Fruit fly (Drosophila melanogaster) whole organism, embryonic: Measurements from ENCODE around the gene Tep4.

Experiments
- Antp ChIP-seq: fragments of 200-800 bp; sonication (Bioruptor generic); optimal IDR thresholded peaks from 3 replicates; lab custom pipeline; 2016; ENCODE audit warnings: missing biosample characterization, missing genetic modification characterization
- Bteb2 ChIP-seq: fragments of 200-800 bp; sonication (Bioruptor generic); optimal IDR thresholded peaks from 2 replicates; lab custom pipeline; 2016; ENCODE audit warnings: missing biosample characterization, missing genetic modification characterization
- CG11560 ChIP-seq: fragments of 200-800 bp; sonication (Bioruptor generic); IDR thresholded peaks from 3 replicates; pipeline ENCODE4 v1.3.6; 2022; ENCODE audit warnings: missing biosample characterization, missing genetic modification characterization
- CG11696 ChIP-seq: fragments of 200-800 bp; sonication (Bioruptor generic); IDR thresholded peaks from 2 replicates; pipeline ENCODE4 v1.3.6; 2022; ENCODE audit warnings: missing biosample characterization, missing genetic modification characterization
- CG11723 ChIP-seq: fragments of 200-800 bp; sonication (Bioruptor generic); optimal IDR thresholded peaks from 2 replicates; lab custom pipeline; 2017; ENCODE audit warnings: missing biosample characterization, mild to moderate bottlenecking, missing genetic modification characterization
- CG12219 ChIP-seq: fragments of 200-800 bp; sonication (Bioruptor generic); optimal IDR thresholded peaks from 3 replicates; lab custom pipeline; 2018; ENCODE audit warnings: missing biosample characterization, mild to moderate bottlenecking, missing genetic modification characterization
- CG14050 ChIP-seq: fragments of 200-800 bp; sonication (Bioruptor generic); IDR thresholded peaks from 3 replicates; pipeline ENCODE4 v1.3.6; 2022; ENCODE audit warnings: missing biosample characterization, missing genetic modification characterization
- CG17328 ChIP-seq: fragments of 200-800 bp; sonication (Bioruptor generic); IDR thresholded peaks from 2 replicates; pipeline ENCODE4 v1.3.6; 2022; ENCODE audit warnings: missing biosample characterization, missing genetic modification characterization
- CG18599 ChIP-seq: fragments of 200-800 bp; sonication (Bioruptor generic); optimal IDR thresholded peaks from 3 replicates; lab custom pipeline; 2017; ENCODE audit warnings: missing biosample characterization, missing genetic modification characterization, mild to moderate bottlenecking, moderate library complexity, missing genetic modification reagents
- CG30431 ChIP-seq: fragments of 200-800 bp; sonication (Bioruptor generic); optimal IDR thresholded peaks from 2 replicates; lab custom pipeline; 2017; ENCODE audit warnings: missing biosample characterization, missing genetic modification characterization
- CG33557 ChIP-seq: fragments of 200-800 bp; sonication (Bioruptor generic); optimal IDR thresholded peaks from 2 replicates; lab custom pipeline; 2019; ENCODE audit warnings: missing biosample characterization, mild to moderate bottlenecking, missing genetic modification characterization, moderate library complexity
- CG4328 ChIP-seq: fragments of 200-800 bp; sonication (Bioruptor generic); optimal IDR thresholded peaks from 3 replicates; lab custom pipeline; 2017; ENCODE audit warnings: missing biosample characterization, missing genetic modification reagents, missing genetic modification characterization
- CG7372 ChIP-seq: fragments of 200-800 bp; sonication (Bioruptor generic); IDR thresholded peaks from 2 replicates; pipeline ENCODE4 v1.3.6; 2022; ENCODE audit warnings: missing biosample characterization, missing genetic modification characterization
- CG8478 ChIP-seq: fragments of >200 bp; optimal IDR thresholded peaks from 2 replicates; lab custom pipeline; 2018
- CG8924 ChIP-seq: fragments of 200-800 bp; optimal IDR thresholded peaks from 3 replicates; lab custom pipeline; 2019; ENCODE audit warnings: missing biosample characterization, mild to moderate bottlenecking, missing genetic modification characterization, moderate library complexity
- CG9215 ChIP-seq: fragments of 200-800 bp; sonication (Bioruptor generic); IDR thresholded peaks from 2 replicates; pipeline ENCODE4 v1.3.6; 2022; ENCODE audit warnings: missing biosample characterization, missing genetic modification characterization
- Dip3 ChIP-seq: fragments of 200-800 bp; sonication (Bioruptor generic); optimal IDR thresholded peaks from 3 replicates; lab custom pipeline; 2016; ENCODE audit warnings: missing biosample characterization, missing genetic modification characterization
- Doc3 ChIP-seq: fragments of 200-800 bp; sonication (Bioruptor generic); IDR thresholded peaks from 3 replicates; pipeline ENCODE4 v1.3.6; 2022; ENCODE audit warnings: missing biosample characterization, missing genetic modification characterization; ENCODE audit not compliant: partially characterized antibody
- E2f2 ChIP-seq: fragments of 200-800 bp; sonication (Bioruptor generic); IDR thresholded peaks from 2 replicates; pipeline ENCODE4 v1.3.6; 2022; ENCODE audit warnings: missing biosample characterization, missing genetic modification characterization
- Fer1 ChIP-seq: fragments of 200-800 bp; sonication (Bioruptor generic); optimal IDR thresholded peaks from 2 replicates; lab custom pipeline; 2017; ENCODE audit warnings: missing biosample characterization, mild to moderate bottlenecking, missing genetic modification characterization
- Meics ChIP-seq: fragments of 200-800 bp; sonication (Bioruptor generic); optimal IDR thresholded peaks from 2 replicates; lab custom pipeline; 2017; ENCODE audit warnings: missing biosample characterization, mild to moderate bottlenecking, missing genetic modification characterization
- Nf-YC ChIP-seq: fragments of 200-800 bp; optimal IDR thresholded peaks from 3 replicates; lab custom pipeline; 2019; ENCODE audit warnings: missing biosample characterization, mild to moderate bottlenecking, missing genetic modification characterization, moderate library complexity
- Oli ChIP-seq: fragments of 200-800 bp; sonication (Bioruptor generic); optimal IDR thresholded peaks from 2 replicates; lab custom pipeline; 2018; ENCODE audit warnings: missing biosample characterization, mild to moderate bottlenecking, missing genetic modification characterization, moderate library complexity
- Spps ChIP-seq: fragments of 200-800 bp; sonication (Bioruptor generic); optimal IDR thresholded peaks from 2 replicates; lab custom pipeline; 2018; ENCODE audit warnings: missing biosample characterization, mild to moderate bottlenecking, missing genetic modification characterization
- Taf1 ChIP-seq: fragments of 200-800 bp; sonication (Bioruptor generic); IDR thresholded peaks from 2 replicates; pipeline ENCODE4 v1.3.6; 2022; ENCODE audit warnings: missing biosample characterization, missing genetic modification characterization
- br ChIP-seq: fragments of >200 bp; optimal IDR thresholded peaks from 2 replicates; lab custom pipeline; 2017
- cad ChIP-seq: fragments of >200 bp; optimal IDR thresholded peaks from 2 replicates; lab custom pipeline; 2017; ENCODE audit warnings: missing biosample characterization, missing genetic modification characterization
- cato ChIP-seq: fragments of 200-800 bp; sonication (Bioruptor generic); optimal IDR thresholded peaks from 2 replicates; lab custom pipeline; 2016; ENCODE audit warnings: missing biosample characterization, missing genetic modification characterization, borderline replicate concordance
- caup ChIP-seq: fragments of 200-800 bp; sonication (Bioruptor generic); optimal IDR thresholded peaks from 3 replicates; lab custom pipeline; 2017; ENCODE audit warnings: missing biosample characterization, mild to moderate bottlenecking, missing genetic modification characterization, moderate library complexity; ENCODE audit not compliant: severe bottlenecking
- cg ChIP-seq: fragments of 200-800 bp; sonication (Bioruptor generic); optimal IDR thresholded peaks from 3 replicates; lab custom pipeline; 2019; ENCODE audit warnings: missing biosample characterization, mild to moderate bottlenecking, missing genetic modification characterization, moderate library complexity
- chm ChIP-seq: fragments of 200-800 bp; sonication (Bioruptor generic); IDR thresholded peaks from 2 replicates; pipeline ENCODE4 v1.3.6; 2022; ENCODE audit warnings: missing biosample characterization, missing genetic modification characterization
- crp ChIP-seq, 2 experiments: fragments of 200-800 bp; sonication (Bioruptor generic); optimal IDR thresholded peaks; 2 replicates in 1 of 2; 3 replicates in 1 of 2; lab custom pipeline; 2017; ENCODE audit warnings: missing biosample characterization in 2 of 2, missing genetic modification characterization in 2 of 2, mild to moderate bottlenecking in 1 of 2, moderate library complexity in 1 of 2
- dimm ChIP-seq: fragments of 200-800 bp; sonication (Bioruptor generic); IDR thresholded peaks from 2 replicates; pipeline ENCODE4 v1.3.6; 2022; ENCODE audit warnings: missing biosample characterization, missing genetic modification characterization
- en ChIP-seq: fragments of 200-800 bp; sonication (Bioruptor generic); optimal IDR thresholded peaks from 2 replicates; lab custom pipeline; 2016; ENCODE audit warnings: missing biosample characterization, missing genetic modification characterization
- eyg ChIP-seq: fragments of 200-800 bp; sonication (Bioruptor generic); optimal IDR thresholded peaks from 3 replicates; lab custom pipeline; 2016; ENCODE audit warnings: missing biosample characterization, missing genetic modification characterization
- her ChIP-seq: fragments of 200-800 bp; sonication (Bioruptor generic); optimal IDR thresholded peaks from 2 replicates; lab custom pipeline; 2016; ENCODE audit warnings: missing biosample characterization, missing genetic modification characterization
- insv ChIP-seq, 2 experiments: fragments of 200-800 bp; sonication (Bioruptor generic); optimal IDR thresholded peaks; 3 replicates each; lab custom pipeline; 2016 to 2018; ENCODE audit warnings: missing biosample characterization in 2 of 2, missing genetic modification characterization in 2 of 2
- jing ChIP-seq: fragments of 200-800 bp; sonication (Bioruptor generic); optimal IDR thresholded peaks from 2 replicates; lab custom pipeline; 2018; ENCODE audit warnings: missing biosample characterization, mild to moderate bottlenecking, missing genetic modification characterization
- kah ChIP-seq: fragments of 200-800 bp; sonication (Bioruptor generic); optimal IDR thresholded peaks from 2 replicates; lab custom pipeline; 2018; ENCODE audit warnings: missing biosample characterization, mild to moderate bottlenecking, missing genetic modification characterization
- kay ChIP-seq: fragments of 200-800 bp; sonication (Bioruptor generic); optimal IDR thresholded peaks from 2 replicates; lab custom pipeline; 2016; ENCODE audit warnings: missing biosample characterization, missing genetic modification characterization
- knrl ChIP-seq: fragments of 200-800 bp; sonication (Bioruptor generic); IDR thresholded peaks from 3 replicates; pipeline ENCODE4 v1.3.6; 2022; ENCODE audit warnings: missing biosample characterization, missing genetic modification characterization; ENCODE audit not compliant: partially characterized antibody
- nmo ChIP-seq: fragments of 200-800 bp; sonication (Bioruptor generic); optimal IDR thresholded peaks from 2 replicates; lab custom pipeline; 2018; ENCODE audit warnings: missing biosample characterization, mild to moderate bottlenecking, missing genetic modification characterization, moderate library complexity
- onecut ChIP-seq: fragments of 200-800 bp; sonication (Bioruptor generic); IDR thresholded peaks from 2 replicates; pipeline ENCODE4 v1.3.6; 2022; ENCODE audit warnings: missing biosample characterization, missing genetic modification characterization
- ro ChIP-seq: fragments of 200-800 bp; sonication (Bioruptor generic); IDR thresholded peaks from 2 replicates; pipeline ENCODE4 v1.3.6; 2022; ENCODE audit warnings: missing biosample characterization, missing genetic modification characterization
- seq ChIP-seq: fragments of 200-800 bp; sonication (Bioruptor generic); IDR thresholded peaks from 2 replicates; pipeline ENCODE4 v1.3.6; 2022; ENCODE audit warnings: missing biosample characterization, missing genetic modification characterization
- sim ChIP-seq: fragments of 200-800 bp; sonication (Bioruptor generic); IDR thresholded peaks from 2 replicates; pipeline ENCODE4 v1.3.6; 2022; ENCODE audit warnings: missing biosample characterization, missing genetic modification characterization
- tio ChIP-seq: fragments of 200-800 bp; sonication (Bioruptor generic); optimal IDR thresholded peaks from 2 replicates; lab custom pipeline; 2017; ENCODE audit warnings: missing biosample characterization, missing genetic modification characterization, inconsistent platforms
- tup ChIP-seq: fragments of 200-800 bp; sonication (Bioruptor generic); optimal IDR thresholded peaks from 2 replicates; lab custom pipeline; 2016; ENCODE audit warnings: missing biosample characterization, mild to moderate bottlenecking, missing genetic modification characterization, moderate library complexity
- vnd ChIP-seq: fragments of 200-800 bp; sonication (Bioruptor generic); IDR thresholded peaks from 3 replicates; pipeline ENCODE4 v1.3.6; 2022; ENCODE audit warnings: missing biosample characterization, missing genetic modification characterization; ENCODE audit not compliant: partially characterized antibody
- zfh2 ChIP-seq: fragments of 200-800 bp; sonication (Bioruptor generic); optimal IDR thresholded peaks from 2 replicates; lab custom pipeline; 2016; ENCODE audit warnings: missing biosample characterization, missing genetic modification characterization

Gene Tep4

dm6 chr2L:19575626-19576298 is 27.5 kb downstream of the Tep4 start (continued):
- TF ChIP-seq insv (GFP tag; optimal IDR thresholded peaks at IDR 0.05; lab: Kevin White, UChicago): peak; percentile 67 to 85
- peak; percentile 97 for TF ChIP-seq CG18599 (GFP tag; lab: Kevin White, UChicago)
- peak; percentile 98 for TF ChIP-seq Meics
- no peak for TF ChIP-seq cad (GFP tag; lab: Kevin White, UChicago)
- no peak for TF ChIP-seq knrl (GFP tag; lab: Robert Waterston, UW)
- TF ChIP-seq crp (GFP tag; optimal IDR thresholded peaks at IDR 0.05; lab: Kevin White, UChicago): peak in 1 of 2 experiments; percentile 69
- TF ChIP-seq CG11723 (GFP tag; lab: Kevin White, UChicago): peak; percentile 93
- peak; percentile 90 for TF ChIP-seq CG14050 (GFP tag; lab: Robert Waterston, UW)
- TF ChIP-seq Nf-YC: peak; percentile 89
- peak; percentile 92 for TF ChIP-seq cg
- TF ChIP-seq sim (GFP tag; lab: Robert Waterston, UW): 0 out of 2 replicates have a peak, but pooled peaks have one; percentile 42
- TF ChIP-seq Doc3 (GFP tag; lab: Robert Waterston, UW): peak; percentile 44; the same call in 2 of the 3 replicates
- peak; percentile 87 for TF ChIP-seq Taf1
- TF ChIP-seq E2f2 (GFP tag; lab: Robert Waterston, UW): peak; percentile 78
- TF ChIP-seq en (GFP tag; lab: Kevin White, UChicago): peak; percentile 94
- TF ChIP-seq Bteb2 (GFP tag; lab: Kevin White, UChicago): peak; percentile 97
- TF ChIP-seq CG9215 (GFP tag; lab: Robert Waterston, UW): peak; percentile 95
- peak; percentile 94 for TF ChIP-seq caup
- TF ChIP-seq kah (GFP tag; lab: Kevin White, UChicago): peak; percentile 86
- peak; percentile 97 for TF ChIP-seq CG8924 (tag; lab: Kevin White, UChicago)
- TF ChIP-seq nmo: peak; percentile 98
- TF ChIP-seq dimm (GFP tag; lab: Robert Waterston, UW): peak; percentile 76
- peak; percentile 75 for TF ChIP-seq chm (GFP tag; lab: Robert Waterston, UW)
- TF ChIP-seq kay (GFP tag; lab: Kevin White, UChicago): peak; percentile 91
- TF ChIP-seq CG7372: peak; percentile 94
- TF ChIP-seq tup: peak; percentile 85
- TF ChIP-seq br (lab: Kevin White, UChicago): no peak
- TF ChIP-seq CG4328 (GFP tag; lab: Kevin White, UChicago): peak; percentile 88
- TF ChIP-seq Fer1 (GFP tag; lab: Kevin White, UChicago): peak; percentile 94
- TF ChIP-seq vnd (GFP tag; lab: Robert Waterston, UW): no peak
- TF ChIP-seq Dip3 (GFP tag; lab: Kevin White, UChicago): peak; percentile 97
- peak; percentile 85 for TF ChIP-seq CG17328 (GFP tag; lab: Robert Waterston, UW)
- peak; percentile 63 for TF ChIP-seq CG8478 (lab: Kevin White, UChicago)
- peak; percentile 95 for TF ChIP-seq eyg (GFP tag; lab: Kevin White, UChicago)
- peak; percentile 76 for TF ChIP-seq ro (GFP tag; lab: Robert Waterston, UW)
- TF ChIP-seq Spps (tag; lab: Kevin White, UChicago): peak; percentile 89
- peak; percentile 93 for TF ChIP-seq CG12219 (GFP tag; lab: Kevin White, UChicago)
- peak; percentile 95 for TF ChIP-seq seq (GFP tag; lab: Robert Waterston, UW)
- TF ChIP-seq Antp: peak; percentile 96
- peak; percentile 96 for TF ChIP-seq jing (GFP tag; lab: Kevin White, UChicago)
- peak; percentile 97 for TF ChIP-seq tio
- peak; percentile 88 for TF ChIP-seq CG33557
- TF ChIP-seq CG11560 (tag; lab: Robert Waterston, UW): peak; percentile 90
- peak; percentile 97 for TF ChIP-seq CG30431 (GFP tag; lab: Kevin White, UChicago)
- TF ChIP-seq her: peak; percentile 89
- peak; percentile 98 for TF ChIP-seq Oli
- TF ChIP-seq CG11696: peak; percentile 73; the same call in 1 of the 2 replicates
- TF ChIP-seq zfh2: peak; percentile 97
- peak; percentile 73 for TF ChIP-seq onecut (GFP tag; lab: Robert Waterston, UW)
- TF ChIP-seq cato: peak; percentile 89
